Fruit fly (Drosophila melanogaster): ENCODE measurements around the gene CG9109.

The CG9109 gene

DNA sequence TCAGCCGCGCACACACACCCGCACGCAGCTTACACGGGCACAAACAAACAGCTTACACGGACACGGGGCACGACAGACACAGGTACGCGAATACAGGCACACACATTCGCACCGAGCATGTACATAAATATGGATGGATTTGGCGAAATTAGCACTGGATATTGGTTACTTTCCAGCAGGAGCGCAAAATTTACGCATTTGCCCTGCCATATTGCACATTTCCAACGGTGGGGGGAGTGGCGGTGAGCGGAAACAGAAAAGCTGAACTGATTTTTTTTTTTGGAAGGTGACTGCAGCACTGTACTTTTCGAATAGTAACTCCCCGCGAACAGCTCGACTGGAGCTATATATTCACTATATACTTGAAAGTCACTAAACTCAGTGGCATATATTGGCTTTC lies 35.8 kb downstream of the CG9109 start:
- TF ChIP-seq CG15336 (GFP tag; IDR thresholded peaks at IDR 0.05) = peak; percentile 11; the same call in 1 of the 2 replicates
- no peak for TF ChIP-seq CG11762 (GFP tag; optimal IDR thresholded peaks at IDR 0.05; ENCODE audit: insufficient read depth)

DNA sequence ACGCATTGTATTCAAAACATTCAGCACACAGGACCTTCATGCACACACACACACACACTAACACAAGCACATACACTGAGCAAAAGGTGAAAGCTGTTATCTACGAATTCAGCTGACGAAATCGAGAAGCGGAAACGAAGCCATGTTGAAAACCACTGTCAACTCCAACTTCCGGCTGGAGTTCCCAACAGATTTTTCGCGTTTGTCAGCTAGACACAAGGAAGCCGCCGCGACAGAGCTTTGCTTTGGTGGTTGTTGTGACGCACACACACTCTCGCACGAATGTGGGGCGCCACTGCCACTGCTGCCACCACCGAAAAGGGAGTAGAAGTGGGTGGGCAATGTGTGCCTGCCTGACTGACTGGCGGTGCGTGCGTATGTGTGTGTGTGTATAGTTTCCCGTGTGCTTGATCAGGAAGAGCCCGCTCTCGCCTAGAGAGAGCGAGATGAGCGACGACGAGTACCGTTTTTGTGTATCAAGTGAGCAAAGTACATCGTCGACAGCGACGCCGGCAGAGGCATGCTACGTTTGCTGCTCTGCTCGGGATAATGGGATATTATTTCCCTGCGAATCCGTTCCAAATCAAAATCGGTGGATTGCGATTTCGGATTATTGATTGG lies 36.5 kb downstream of the CG9109 start:
- TF ChIP-seq net (GFP tag; optimal IDR thresholded peaks at IDR 0.05) (no peak), CG1621 (tag; optimal IDR thresholded peaks at IDR 0.05) (peak; percentile 37), Eip93F (GFP tag; optimal IDR thresholded peaks at IDR 0.05) (no peak), spab (GFP tag; optimal IDR thresholded peaks at IDR 0.05) (peak; percentile 55), CG6276 (GFP tag; optimal IDR thresholded peaks at IDR 0.05) (peak; percentile 22), CG16779 (tag; optimal IDR thresholded peaks at IDR 0.05) (no peak), fd59A (GFP tag; optimal IDR thresholded peaks at IDR 0.05) (peak; percentile 16), CG7368 (GFP tag; optimal IDR thresholded peaks at IDR 0.05) (peak; percentile 12), acj6 (GFP tag; optimal IDR thresholded peaks at IDR 0.05) (no peak), achi (GFP tag; optimal IDR thresholded peaks at IDR 0.05) (peak; percentile 72), CG11294 (GFP tag; IDR thresholded peaks at IDR 0.05) (no peak), CG11902 (GFP tag; optimal IDR thresholded peaks at IDR 0.05) (no peak), CG31627 (GFP tag; optimal IDR thresholded peaks at IDR 0.05) (no peak), CG6854 (GFP tag; optimal IDR thresholded peaks at IDR 0.05) (peak; percentile 69), CG8632 (GFP tag; optimal IDR thresholded peaks at IDR 0.05) (peak; percentile 44), CG8119 (GFP tag; IDR thresholded peaks at IDR 0.05) (peak; percentile 35; the same call in 1 of the 3 replicates), Eip75B (GFP tag; optimal IDR thresholded peaks at IDR 0.05) (no peak), CG6792 (GFP tag; optimal IDR thresholded peaks at IDR 0.05) (no peak), Blimp-1 (GFP tag; optimal IDR thresholded peaks at IDR 0.05) (peak; percentile 50), esn (GFP tag; optimal IDR thresholded peaks at IDR 0.05) (peak; percentile 45), CG4318 (GFP tag; optimal IDR thresholded peaks at IDR 0.05) (no peak), CG6808 (GFP tag; optimal IDR thresholded peaks at IDR 0.05) (peak; percentile 60), pdm3 (GFP tag; optimal IDR thresholded peaks at IDR 0.05) (no peak), CG34406 (GFP tag; optimal IDR thresholded peaks at IDR 0.05) (peak; percentile 29), CG15336 (GFP tag; IDR thresholded peaks at IDR 0.05) (no peak), CG6163 (GFP tag; IDR thresholded peaks at IDR 0.05) (0 out of 3 replicates have a peak, but pooled peaks have one; percentile 50), CG9139 (GFP tag; optimal IDR thresholded peaks at IDR 0.05) (peak; percentile 57), ss (GFP tag; optimal IDR thresholded peaks at IDR 0.05) (peak; percentile 30 to 78), Hr39 (GFP tag; optimal IDR thresholded peaks at IDR 0.05) (no peak), salr (GFP tag; optimal IDR thresholded peaks at IDR 0.05) (peak in 1 of 2 experiments; percentile 8), CG10669 (GFP tag; optimal IDR thresholded peaks at IDR 0.05) (peak; percentile 39), Eip78C (GFP tag) (peak; percentile 71), Hr38 (GFP tag; optimal IDR thresholded peaks at IDR 0.05) (no peak), CG8319 (GFP tag; optimal IDR thresholded peaks at IDR 0.05) (peak; percentile 12)

DNA sequence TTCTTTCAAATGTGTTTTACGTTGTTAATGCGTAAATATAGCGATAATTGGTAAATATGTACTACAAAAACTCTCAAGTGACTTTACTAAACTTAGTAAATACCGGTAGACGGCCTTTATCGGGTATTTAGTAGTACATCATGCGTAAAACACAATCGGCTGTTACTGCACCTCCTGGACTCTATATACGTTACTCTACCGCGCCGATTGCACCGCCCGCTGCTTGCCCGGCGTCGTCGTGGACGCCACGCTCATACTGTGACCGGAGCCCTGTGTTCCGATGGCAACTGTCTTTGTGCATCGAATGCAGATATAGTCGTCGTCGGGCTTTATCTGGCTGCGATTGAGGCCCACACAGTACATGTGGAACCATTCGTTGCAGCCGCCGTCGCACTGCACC lies 43.8 kb downstream of the CG9109 start:
- no peak for TF ChIP-seq CG11294 (GFP tag; IDR thresholded peaks at IDR 0.05)
- TF ChIP-seq Ets96B (tag; optimal IDR thresholded peaks at IDR 0.05) = no peak
- no peak for TF ChIP-seq CG16779 (tag; optimal IDR thresholded peaks at IDR 0.05)
- TF ChIP-seq CG6792 (GFP tag; optimal IDR thresholded peaks at IDR 0.05) = no peak
- TF ChIP-seq CG32006 (GFP tag; optimal IDR thresholded peaks at IDR 0.05) = no peak
- TF ChIP-seq OdsH (GFP tag; optimal IDR thresholded peaks at IDR 0.05) = no peak
- TF ChIP-seq eg (GFP tag; IDR thresholded peaks at IDR 0.05) = peak; percentile 31; the same call in 1 of the 3 replicates
- TF ChIP-seq Hr38 (GFP tag; optimal IDR thresholded peaks at IDR 0.05) = no peak
- peak; percentile 39 for TF ChIP-seq CG6808 (GFP tag; optimal IDR thresholded peaks at IDR 0.05)
- TF ChIP-seq Eip93F (GFP tag; optimal IDR thresholded peaks at IDR 0.05) = no peak
- TF ChIP-seq achi (GFP tag; optimal IDR thresholded peaks at IDR 0.05) = no peak
- no peak for TF ChIP-seq CG10669 (GFP tag; optimal IDR thresholded peaks at IDR 0.05)
- TF ChIP-seq spab (GFP tag; optimal IDR thresholded peaks at IDR 0.05) = peak; percentile 3
- TF ChIP-seq svp (GFP tag) = no peak
- TF ChIP-seq cyc (GFP tag; optimal IDR thresholded peaks at IDR 0.05) = no peak
- no peak for TF ChIP-seq CG8119 (GFP tag; IDR thresholded peaks at IDR 0.05)
- peak; percentile 54 for TF ChIP-seq Eip78C (GFP tag)
- TF ChIP-seq Met (GFP tag; optimal IDR thresholded peaks at IDR 0.05) = no peak
- TF ChIP-seq ss (GFP tag; optimal IDR thresholded peaks at IDR 0.05) = peak in 1 of 2 experiments; percentile 49
- TF ChIP-seq fkh (GFP tag; optimal IDR thresholded peaks at IDR 0.05) = no peak

All from whole organism, prepupa.